Worm (Caenorhabditis elegans) whole organism, L1 larva: ENCODE data around the gene taf-9.

Experiments
- C04F5.9 ChIP-seq: sonication (generic microtip); optimal IDR thresholded peaks from 2 replicates; lab custom pipeline; 2016; ENCODE audit warnings: missing genetic modification characterization, missing compliant biosample characterization
- Y116A8C.19 ChIP-seq: sonication (generic microtip); optimal IDR thresholded peaks from 2 replicates; lab custom pipeline; 2016; ENCODE audit warnings: missing compliant biosample characterization, missing genetic modification characterization, borderline replicate concordance
- ceh-63 ChIP-seq: fragments of 200-800 bp; sonication (Bioruptor generic); optimal IDR thresholded peaks from 2 replicates; lab custom pipeline; 2018; ENCODE audit warnings: mild to moderate bottlenecking, missing genetic modification characterization, missing compliant biosample characterization
- ces-1 ChIP-seq: fragments of 150-350 bp; optimal IDR thresholded peaks from 2 replicates; lab custom pipeline; 2014; ENCODE audit warnings: missing biosample characterization, missing genetic modification reagents, missing genetic modification characterization
- elt-3 ChIP-seq, 6 experiments: fragments of 150-350 bp in 1 of 6; sonication (generic microtip); optimal IDR thresholded peaks; 2 replicates each; lab custom pipeline; 2017 to 2018; ENCODE audit warnings: missing biosample characterization in 6 of 6, missing genetic modification characterization in 6 of 6, inconsistent platforms in 1 of 6
- hlh-17 ChIP-seq: fragments of 200-800 bp; sonication (Bioruptor generic); optimal IDR thresholded peaks from 2 replicates; lab custom pipeline; 2018; ENCODE audit warnings: missing genetic modification characterization, mild to moderate bottlenecking, missing compliant biosample characterization, moderate library complexity, borderline replicate concordance
- mep-1 ChIP-seq: fragments of 150-350 bp; optimal IDR thresholded peaks from 2 replicates; lab custom pipeline; 2014; ENCODE audit warnings: missing biosample characterization, missing genetic modification characterization
- nhr-237 ChIP-seq: fragments of 150-350 bp; optimal IDR thresholded peaks from 2 replicates; lab custom pipeline; 2014; ENCODE audit warnings: missing biosample characterization, missing genetic modification characterization
- tbx-2 ChIP-seq: sonication (generic microtip); optimal IDR thresholded peaks from 2 replicates; lab custom pipeline; 2016; ENCODE audit warnings: missing genetic modification characterization, missing compliant biosample characterization
- zag-1 ChIP-seq: fragments of 150-350 bp; optimal IDR thresholded peaks from 2 replicates; lab custom pipeline; 2014; ENCODE audit warnings: missing biosample characterization, missing genetic modification characterization

- no peak for TF ChIP-seq nhr-237 (tag; lab: Kevin White, UChicago)
- TF ChIP-seq ces-1 (GFP tag; lab: Kevin White, UChicago) = no peak
- no peak for TF ChIP-seq hlh-17
- TF ChIP-seq zag-1 (tag; lab: Kevin White, UChicago) = no peak
- no peak for TF ChIP-seq ceh-63 (GFP tag; lab: Kevin White, UChicago)
- no peak for TF ChIP-seq elt-3 (tag; optimal IDR thresholded peaks at IDR 0.05; lab: Kevin White, UChicago)
- TF ChIP-seq Y116A8C.19 (tag; lab: Kevin White, UChicago) = no peak
- TF ChIP-seq mep-1 (tag; lab: Kevin White, UChicago) = no peak
- TF ChIP-seq tbx-2 (tag; lab: Kevin White, UChicago) = no peak
- no peak for TF ChIP-seq C04F5.9 (tag; lab: Kevin White, UChicago)
Measured at ce11 chrIII:13614206-13614605, 9.9 kb upstream of the taf-9 start.
